Fruit fly (Drosophila melanogaster) whole organism, adult: ENCODE measurements around the gene CG42489.

Experiments used
- CG11617 ChIP-seq: fragments of 200-800 bp; sonication (Bioruptor generic); optimal IDR thresholded peaks from 2 replicates; lab custom pipeline; 2017; ENCODE audit warnings: mild to moderate bottlenecking, missing biosample characterization, missing genetic modification reagents, missing genetic modification characterization
- CG12768 ChIP-seq: fragments of 200-800 bp; sonication (Bioruptor generic); optimal IDR thresholded peaks from 2 replicates; lab custom pipeline; 2017; ENCODE audit warnings: missing biosample characterization, missing genetic modification characterization, mild to moderate bottlenecking, moderate library complexity, missing genetic modification reagents
- CG14711 ChIP-seq: fragments of 200-800 bp; sonication (Bioruptor generic); optimal IDR thresholded peaks from 2 replicates; lab custom pipeline; 2018; ENCODE audit warnings: missing biosample characterization, mild to moderate bottlenecking, missing genetic modification characterization, moderate library complexity
- CG1620 ChIP-seq: fragments of 200-800 bp; sonication (Bioruptor generic); optimal IDR thresholded peaks from 2 replicates; lab custom pipeline; 2016; ENCODE audit warnings: missing biosample characterization, missing genetic modification characterization
- CG33017 ChIP-seq: fragments of 200-800 bp; sonication (Bioruptor generic); optimal IDR thresholded peaks from 2 replicates; lab custom pipeline; 2018; ENCODE audit warnings: missing biosample characterization, mild to moderate bottlenecking, missing genetic modification characterization, moderate library complexity
- CG5204 ChIP-seq: fragments of 200-800 bp; sonication (Bioruptor generic); optimal IDR thresholded peaks from 2 replicates; lab custom pipeline; 2016; ENCODE audit warnings: missing biosample characterization, missing genetic modification characterization
- CG7045 ChIP-seq: fragments of 200-800 bp; sonication (Bioruptor generic); optimal IDR thresholded peaks from 2 replicates; lab custom pipeline; 2017; ENCODE audit warnings: missing biosample characterization, mild to moderate bottlenecking, missing genetic modification characterization
- CG7101 ChIP-seq: fragments of 200-800 bp; sonication (Bioruptor generic); optimal IDR thresholded peaks from 2 replicates; lab custom pipeline; 2018; ENCODE audit warnings: missing biosample characterization, mild to moderate bottlenecking, missing genetic modification characterization, moderate library complexity
- Clk ChIP-seq: fragments of 200-800 bp; sonication (Bioruptor generic); optimal IDR thresholded peaks from 2 replicates; lab custom pipeline; 2017; ENCODE audit warnings: missing biosample characterization, missing genetic modification characterization
- Crg-1 ChIP-seq: fragments of 200-800 bp; sonication (Bioruptor generic); optimal IDR thresholded peaks from 2 replicates; lab custom pipeline; 2016; ENCODE audit warnings: missing biosample characterization, missing genetic modification characterization
- Hr96 ChIP-seq: fragments of 200-800 bp; sonication (Bioruptor generic); optimal IDR thresholded peaks from 2 replicates; lab custom pipeline; 2016; ENCODE audit warnings: missing biosample characterization, missing genetic modification characterization
- Mnt ChIP-seq: fragments of 200-800 bp; sonication (Bioruptor generic); optimal IDR thresholded peaks from 2 replicates; lab custom pipeline; 2016; ENCODE audit warnings: missing biosample characterization, mild to moderate bottlenecking, missing genetic modification characterization
- bab1 ChIP-seq: fragments of 200-800 bp; sonication (Bioruptor generic); optimal IDR thresholded peaks from 3 replicates; lab custom pipeline; 2019; ENCODE audit warnings: missing biosample characterization, mild to moderate bottlenecking, missing genetic modification characterization, moderate library complexity
- cic ChIP-seq: fragments of 200-800 bp; sonication (Bioruptor generic); optimal IDR thresholded peaks from 2 replicates; lab custom pipeline; 2017; ENCODE audit warnings: missing biosample characterization, mild to moderate bottlenecking, missing genetic modification characterization, moderate library complexity
- cnc ChIP-seq, 2 experiments: fragments of >200 bp; optimal IDR thresholded peaks; 2 replicates each; lab custom pipeline; 2017
- kay ChIP-seq: fragments of 200-800 bp; sonication (Bioruptor generic); peaks from one replicate; lab custom pipeline; 2016; ENCODE audit warnings: missing biosample characterization, missing genetic modification characterization, borderline replicate concordance
- ovo ChIP-seq: fragments of 200-800 bp; sonication (Bioruptor generic); optimal IDR thresholded peaks from 2 replicates; lab custom pipeline; 2016; ENCODE audit warnings: missing biosample characterization, missing genetic modification characterization
- pad ChIP-seq: fragments of 200-800 bp; sonication (Bioruptor generic); optimal IDR thresholded peaks from 3 replicates; lab custom pipeline; 2017; ENCODE audit warnings: missing biosample characterization, missing genetic modification characterization, mild to moderate bottlenecking, moderate library complexity, missing genetic modification reagents
- tj ChIP-seq: fragments of 200-800 bp; sonication (Bioruptor generic); optimal IDR thresholded peaks from 3 replicates; lab custom pipeline; 2017; ENCODE audit warnings: missing biosample characterization, mild to moderate bottlenecking, missing genetic modification characterization, moderate library complexity
- toe ChIP-seq: fragments of 200-800 bp; sonication (Bioruptor generic); optimal IDR thresholded peaks from 2 replicates; lab custom pipeline; 2016; ENCODE audit warnings: missing biosample characterization, missing genetic modification characterization

Gene CG42489

dm6 chr3R:8659200-8659897 is 4.8 kb upstream of the CG42489 start:
- TF ChIP-seq CG14711 (tag; lab: Kevin White, UChicago) (peak; percentile 99), CG5204 (GFP tag; lab: Kevin White, UChicago) (no peak), Mnt (peak; percentile 84), tj (GFP tag; lab: Kevin White, UChicago) (peak; percentile 79), CG11617 (GFP tag; lab: Kevin White, UChicago) (peak; percentile 79), bab1 (GFP tag; lab: Kevin White, UChicago) (peak; percentile 23), CG7045 (GFP tag; lab: Kevin White, UChicago) (peak; percentile 69), CG33017 (peak; percentile 77), pad (GFP tag; lab: Kevin White, UChicago) (peak; percentile 88), kay (GFP tag; lab: Kevin White, UChicago) (peak; percentile 98), cic (GFP tag; lab: Kevin White, UChicago) (peak; percentile 96), CG1620 (GFP tag; lab: Kevin White, UChicago) (peak; percentile 76), toe (GFP tag; lab: Kevin White, UChicago) (peak; percentile 75), Crg-1 (GFP tag; lab: Kevin White, UChicago) (peak; percentile 17), Clk (GFP tag; lab: Kevin White, UChicago) (peak; percentile 52), CG7101 (peak; percentile 79), CG12768 (peak; percentile 67), ovo (GFP tag; lab: Kevin White, UChicago) (peak; percentile 79), cnc (optimal IDR thresholded peaks at IDR 0.05; lab: Kevin White, UChicago) (peak; percentile 56 to 70), Hr96 (GFP tag; lab: Kevin White, UChicago) (peak; percentile 70)

DNA sequence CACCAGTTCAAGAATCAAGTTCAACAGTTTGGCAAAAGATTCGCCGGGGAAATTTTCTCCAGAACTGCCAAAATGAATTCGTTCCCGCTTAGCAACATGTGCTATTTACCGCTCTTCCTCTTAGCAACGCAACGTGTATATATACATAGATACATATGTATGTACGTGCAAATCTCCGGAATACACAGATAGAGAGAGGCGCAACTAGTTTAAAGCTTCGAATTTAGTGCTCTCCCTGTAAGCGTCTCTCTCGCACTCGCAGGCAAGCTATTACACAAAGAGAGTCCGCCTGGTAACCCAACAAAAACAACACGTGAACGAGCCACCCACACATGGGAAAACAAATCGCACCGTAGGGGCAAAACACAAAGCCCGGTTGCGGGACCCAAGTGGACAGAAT is 4.1 kb upstream of the CG42489 start:
- TF ChIP-seq Hr96 (GFP tag; lab: Kevin White, UChicago) (no peak), Mnt (peak; percentile 64)

- TF ChIP-seq CG33017 (peak; percentile 34), Hr96 (GFP tag; lab: Kevin White, UChicago) (no peak), bab1 (GFP tag; lab: Kevin White, UChicago) (no peak), CG7045 (GFP tag; lab: Kevin White, UChicago) (peak; percentile 37), Clk (GFP tag; lab: Kevin White, UChicago) (no peak), kay (GFP tag; lab: Kevin White, UChicago) (no peak), CG1620 (GFP tag; lab: Kevin White, UChicago) (no peak), CG12768 (peak; percentile 65), pad (GFP tag; lab: Kevin White, UChicago) (peak; percentile 46), CG5204 (GFP tag; lab: Kevin White, UChicago) (no peak), CG7101 (peak; percentile 54), CG11617 (GFP tag; lab: Kevin White, UChicago) (peak; percentile 22), tj (GFP tag; lab: Kevin White, UChicago) (peak; percentile 21), Mnt (no peak), toe (GFP tag; lab: Kevin White, UChicago) (no peak), cic (GFP tag; lab: Kevin White, UChicago) (peak; percentile 77), ovo (GFP tag; lab: Kevin White, UChicago) (no peak), Crg-1 (GFP tag; lab: Kevin White, UChicago) (peak; percentile 65), CG14711 (tag; lab: Kevin White, UChicago) (no peak)
Measured at dm6 chr3R:8654058-8654457, 508 bp downstream of the CG42489 start.

dm6 chr3R:8652731-8653130 is 1.8 kb downstream of the CG42489 start, which contains the start of the genes Sys1 and Dhod:
Gene Sys1 (plus strand): TSS chr3R:8652821.
Gene Dhod (minus strand): TSS chr3R:8652916.
- peak; percentile 54 for TF ChIP-seq CG33017
- peak; percentile 49 for TF ChIP-seq CG7045 (GFP tag; lab: Kevin White, UChicago)
- TF ChIP-seq ovo (GFP tag; lab: Kevin White, UChicago) = peak; percentile 19
- no peak for TF ChIP-seq cnc (optimal IDR thresholded peaks at IDR 0.05; lab: Kevin White, UChicago)
- peak; percentile 81 for TF ChIP-seq CG14711 (tag; lab: Kevin White, UChicago)
- TF ChIP-seq tj (GFP tag; lab: Kevin White, UChicago) = peak; percentile 46
- TF ChIP-seq bab1 (GFP tag; lab: Kevin White, UChicago) = peak; percentile 89
- peak; percentile 74 for TF ChIP-seq CG1620 (GFP tag; lab: Kevin White, UChicago)
- TF ChIP-seq Crg-1 (GFP tag; lab: Kevin White, UChicago) = peak; percentile 79
- peak; percentile 75 for TF ChIP-seq CG11617 (GFP tag; lab: Kevin White, UChicago)
- TF ChIP-seq CG5204 (GFP tag; lab: Kevin White, UChicago) = no peak
- peak; percentile 9 for TF ChIP-seq cic (GFP tag; lab: Kevin White, UChicago)
- TF ChIP-seq Clk (GFP tag; lab: Kevin White, UChicago) = peak; percentile 16
- TF ChIP-seq kay (GFP tag; lab: Kevin White, UChicago) = no peak
- TF ChIP-seq CG7101 = peak; percentile 74
- peak; percentile 76 for TF ChIP-seq Hr96 (GFP tag; lab: Kevin White, UChicago)
- TF ChIP-seq Mnt = peak; percentile 87
- TF ChIP-seq CG12768 = peak; percentile 71
- peak; percentile 47 for TF ChIP-seq pad (GFP tag; lab: Kevin White, UChicago)
- peak; percentile 84 for TF ChIP-seq toe (GFP tag; lab: Kevin White, UChicago)

dm6 chr3R:8650741-8651140 is 3.8 kb downstream of the CG42489 start, which contains the start of the genes Mkk4 and SLIRP2:
Gene Mkk4 (minus strand): TSS chr3R:8650796.
Gene SLIRP2 (plus strand): TSS chr3R:8651084.
- TF ChIP-seq ovo (GFP tag; lab: Kevin White, UChicago) = peak; percentile 96
- TF ChIP-seq Hr96 (GFP tag; lab: Kevin White, UChicago) = peak; percentile 98
- TF ChIP-seq Mnt = peak; percentile 96
- TF ChIP-seq CG7045 (GFP tag; lab: Kevin White, UChicago) = peak; percentile 98
- peak; percentile 88 for TF ChIP-seq cic (GFP tag; lab: Kevin White, UChicago)
- no peak for TF ChIP-seq kay (GFP tag; lab: Kevin White, UChicago)
- TF ChIP-seq CG14711 (tag; lab: Kevin White, UChicago) = peak; percentile 96
- peak; percentile 98 for TF ChIP-seq CG33017
- TF ChIP-seq CG7101 = peak; percentile 98
- peak; percentile 99 for TF ChIP-seq CG1620 (GFP tag; lab: Kevin White, UChicago)
- peak; percentile 98 for TF ChIP-seq CG5204 (GFP tag; lab: Kevin White, UChicago)
- TF ChIP-seq CG12768 = peak; percentile 98
- peak; percentile 90 for TF ChIP-seq pad (GFP tag; lab: Kevin White, UChicago)
- peak; percentile 97 for TF ChIP-seq Clk (GFP tag; lab: Kevin White, UChicago)
- TF ChIP-seq toe (GFP tag; lab: Kevin White, UChicago) = peak; percentile 99
- peak; percentile 99 for TF ChIP-seq CG11617 (GFP tag; lab: Kevin White, UChicago)
- TF ChIP-seq cnc (optimal IDR thresholded peaks at IDR 0.05; lab: Kevin White, UChicago) = no peak
- peak; percentile 98 for TF ChIP-seq Crg-1 (GFP tag; lab: Kevin White, UChicago)
- peak; percentile 90 for TF ChIP-seq tj (GFP tag; lab: Kevin White, UChicago)
- TF ChIP-seq bab1 (GFP tag; lab: Kevin White, UChicago) = peak; percentile 99
